Fruit fly (Drosophila melanogaster): Measurements from ENCODE around the gene Unc-76.

The Unc-76 gene

DNA sequence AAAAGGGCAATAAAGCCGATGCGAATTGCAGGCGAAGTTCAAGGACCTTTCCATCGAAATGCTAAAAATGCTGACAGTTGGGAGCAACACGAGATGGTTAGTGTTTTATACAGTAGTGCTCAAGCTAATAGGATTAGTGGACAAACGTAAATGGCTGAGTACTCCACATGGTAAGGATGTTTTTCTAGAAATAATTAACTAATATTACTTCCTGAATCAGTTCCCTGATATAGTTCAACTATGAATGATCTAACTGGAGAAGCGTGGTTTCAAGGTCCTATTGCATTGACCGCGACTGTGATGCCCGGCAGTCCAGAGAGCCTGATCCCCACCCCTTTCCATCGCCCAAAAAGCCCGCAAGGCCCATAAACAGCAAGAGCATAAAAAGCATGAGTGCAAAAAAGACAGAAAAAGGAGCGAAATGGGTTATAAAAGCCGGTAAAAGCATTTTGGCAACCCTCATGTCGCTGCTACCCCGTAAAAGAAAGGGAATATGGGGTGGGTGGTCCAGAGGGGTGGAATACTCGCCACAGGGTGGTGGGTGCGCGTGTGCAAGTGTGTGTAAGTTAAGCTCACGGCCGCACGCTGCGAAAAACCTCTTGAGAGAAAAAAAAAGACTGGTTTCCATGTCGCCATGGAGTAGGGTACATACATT, 53.9 kb downstream of the Unc-76 start (continued):
- TF ChIP-seq tin (GFP tag; optimal IDR thresholded peaks at IDR 0.05) (peak; percentile 75), CG17385 (GFP tag; optimal IDR thresholded peaks at IDR 0.05) (peak; percentile 61), CG7839 (tag; optimal IDR thresholded peaks at IDR 0.05) (peak; percentile 78), Dref (GFP tag; IDR thresholded peaks at IDR 0.05) (no peak), CG8765 (GFP tag; IDR thresholded peaks at IDR 0.05) (0 out of 2 replicates have a peak, but pooled peaks have one; percentile 60), crol (GFP tag; IDR thresholded peaks at IDR 0.05) (no peak), CG10565 (GFP tag; optimal IDR thresholded peaks at IDR 0.05) (no peak), Sox100B (GFP tag; optimal IDR thresholded peaks at IDR 0.05) (peak; percentile 48), ATbp (GFP tag; optimal IDR thresholded peaks at IDR 0.05) (peak; percentile 74), Hand (GFP tag; optimal IDR thresholded peaks at IDR 0.05) (peak; percentile 38), tup (GFP tag; optimal IDR thresholded peaks at IDR 0.05) (no peak), Mes4 (GFP tag; optimal IDR thresholded peaks at IDR 0.05) (peak; percentile 59), ash1 (GFP tag; optimal IDR thresholded peaks at IDR 0.05) (no peak), CG8478 (optimal IDR thresholded peaks at IDR 0.05) (no peak), CG32532 (GFP tag; IDR thresholded peaks at IDR 0.05) (peak; percentile 70), CG17361 (GFP tag; IDR thresholded peaks at IDR 0.05) (peak; percentile 62), bigmax (GFP tag; optimal IDR thresholded peaks at IDR 0.05) (no peak), NC2β (GFP tag; optimal IDR thresholded peaks at IDR 0.05) (peak; percentile 62), chn (GFP tag; optimal IDR thresholded peaks at IDR 0.05) (peak; percentile 72), CG12942 (GFP tag; optimal IDR thresholded peaks at IDR 0.05) (no peak), CG12104 (GFP tag; optimal IDR thresholded peaks at IDR 0.05) (peak; percentile 22), ind (GFP tag; optimal IDR thresholded peaks at IDR 0.05) (peak; percentile 69), CG17612 (GFP tag; IDR thresholded peaks at IDR 0.05) (no peak), gro (GFP tag; optimal IDR thresholded peaks at IDR 0.05) (peak; percentile 26), B-H1 (GFP tag; IDR thresholded peaks at IDR 0.05) (peak; percentile 21; the same call in 2 of the 3 replicates), CG2875 (GFP tag; optimal IDR thresholded peaks at IDR 0.05) (peak; percentile 55), Ets97D (GFP tag; optimal IDR thresholded peaks at IDR 0.05) (no peak), Hr51 (GFP tag; optimal IDR thresholded peaks at IDR 0.05) (peak; percentile 44 to 65), CG17186 (GFP tag; optimal IDR thresholded peaks at IDR 0.05) (peak; percentile 25), CG12659 (GFP tag; optimal IDR thresholded peaks at IDR 0.05) (peak; percentile 56), Rfx (GFP tag; IDR thresholded peaks at IDR 0.05) (peak; percentile 39), Sox102F (GFP tag; optimal IDR thresholded peaks at IDR 0.05) (peak; percentile 70), Bgb (GFP tag; IDR thresholded peaks at IDR 0.05; ENCODE audit: partially characterized antibody) (no peak), dm (GFP tag; optimal IDR thresholded peaks at IDR 0.05) (peak; percentile 9), CG5953 (GFP tag; IDR thresholded peaks at IDR 0.05) (no peak), hbn (GFP tag; IDR thresholded peaks at IDR 0.05; ENCODE audit: partially characterized antibody) (no peak), CG10959 (GFP tag; IDR thresholded peaks at IDR 0.05) (no peak), Hsf (GFP tag; optimal IDR thresholded peaks at IDR 0.05) (peak; percentile 65), ranshi (GFP tag; IDR thresholded peaks at IDR 0.05) (peak; percentile 72), CG16863 (GFP tag; optimal IDR thresholded peaks at IDR 0.05) (peak; percentile 59), Lpt (GFP tag; optimal IDR thresholded peaks at IDR 0.05) (no peak), row (GFP tag; IDR thresholded peaks at IDR 0.05) (peak; percentile 74), unpg (GFP tag; optimal IDR thresholded peaks at IDR 0.05) (peak; percentile 71), MBD-R2 (GFP tag; IDR thresholded peaks at IDR 0.05) (no peak), dysf (GFP tag; IDR thresholded peaks at IDR 0.05) (peak; percentile 71), CHES-1-like (GFP tag; optimal IDR thresholded peaks at IDR 0.05) (peak; percentile 46), H2.0 (GFP tag; IDR thresholded peaks at IDR 0.05) (peak; percentile 66), Hmx (GFP tag; optimal IDR thresholded peaks at IDR 0.05) (no peak), Jarid2 (GFP tag; optimal IDR thresholded peaks at IDR 0.05) (no peak), bowl (GFP tag; IDR thresholded peaks at IDR 0.05) (no peak), HmgZ (tag; optimal IDR thresholded peaks at IDR 0.05) (peak; percentile 27)
